4 fruit fly cellular contexts compared by ENCODE assay signal in genomic region chr3R:17557487-17557886, dm6.
A peak's percentile ranks its signal among the peaks of the same experiment; 100 is the strongest.
TF ChIP-seq lines count a peak whose summit lies in the region.

No protein-coding gene starts in this region.

- TF ChIP-seq CTCF in whole organism, embryonic (GFP tag; optimal IDR thresholded peaks at IDR 0.05; lab: Kevin White, UChicago) = no peak

TF ChIP-seq in whole organism, 6 proteins besides CTCF, POLR2A, EP300 and RAD21:
- TF ChIP-seq pan (optimal IDR thresholded peaks at IDR 0.05; lab: Kevin White, UChicago) (no peak), Dll (optimal IDR thresholded peaks at IDR 0.05; lab: Kevin White, UChicago) (peak; percentile 43)

TF ChIP-seq in whole organism, embryonic, 481 proteins besides CTCF, POLR2A, EP300 and RAD21 (continues in another document):
- no peak for TF ChIP-seq scrt (GFP tag; optimal IDR thresholded peaks at IDR 0.05; lab: Kevin White, UChicago)
- no peak for TF ChIP-seq lola (GFP tag; optimal IDR thresholded peaks at IDR 0.05; lab: Kevin White, UChicago)
- peak; percentile 60; the same call in 1 of the 2 replicates for TF ChIP-seq seq (GFP tag; IDR thresholded peaks at IDR 0.05; lab: Robert Waterston, UW)
- no peak for TF ChIP-seq dm (GFP tag; optimal IDR thresholded peaks at IDR 0.05; lab: Kevin White, UChicago)
- TF ChIP-seq Aef1 (GFP tag; IDR thresholded peaks at IDR 0.05; lab: Robert Waterston, UW) = no peak
- TF ChIP-seq Blimp-1 (GFP tag; optimal IDR thresholded peaks at IDR 0.05; lab: Kevin White, UChicago) = peak; percentile 35
- TF ChIP-seq Adf1 (GFP tag; IDR thresholded peaks at IDR 0.05; lab: Robert Waterston, UW) = no peak
- TF ChIP-seq CG32767 (GFP tag; IDR thresholded peaks at IDR 0.05; lab: Robert Waterston, UW) = no peak
- peak; percentile 35 for TF ChIP-seq abd-A (tag; optimal IDR thresholded peaks at IDR 0.05; lab: Kevin White, UChicago)
- no peak for TF ChIP-seq amos (GFP tag; IDR thresholded peaks at IDR 0.05; lab: Robert Waterston, UW; ENCODE audit: partially characterized antibody)
- no peak for TF ChIP-seq Hand (GFP tag; optimal IDR thresholded peaks at IDR 0.05; lab: Kevin White, UChicago)
- no peak for TF ChIP-seq nerfin-2 (GFP tag; IDR thresholded peaks at IDR 0.05; lab: Robert Waterston, UW; ENCODE audit: partially characterized antibody)
- TF ChIP-seq Hr3 (GFP tag; optimal IDR thresholded peaks at IDR 0.05; lab: Kevin White, UChicago) = no peak
- no peak for TF ChIP-seq luna (GFP tag; optimal IDR thresholded peaks at IDR 0.05; lab: Kevin White, UChicago)
- peak; percentile 34 for TF ChIP-seq cg (GFP tag; optimal IDR thresholded peaks at IDR 0.05; lab: Kevin White, UChicago)
- no peak for TF ChIP-seq cad (GFP tag; optimal IDR thresholded peaks at IDR 0.05; lab: Kevin White, UChicago)
- TF ChIP-seq CG33213 (GFP tag; optimal IDR thresholded peaks at IDR 0.05; lab: Kevin White, UChicago) = no peak
- TF ChIP-seq ATbp (GFP tag; optimal IDR thresholded peaks at IDR 0.05; lab: Kevin White, UChicago) = no peak
- peak; percentile 86 for TF ChIP-seq pfk (GFP tag; optimal IDR thresholded peaks at IDR 0.05; lab: Kevin White, UChicago)
- no peak for TF ChIP-seq grau (tag; optimal IDR thresholded peaks at IDR 0.05; lab: Kevin White, UChicago)
- TF ChIP-seq CG8765 (GFP tag; IDR thresholded peaks at IDR 0.05; lab: Robert Waterston, UW) = no peak
- TF ChIP-seq CG9797 (GFP tag; optimal IDR thresholded peaks at IDR 0.05; lab: Kevin White, UChicago) = no peak
- no peak for TF ChIP-seq dan (GFP tag; IDR thresholded peaks at IDR 0.05; lab: Robert Waterston, UW)
- TF ChIP-seq tll (GFP tag; optimal IDR thresholded peaks at IDR 0.05; lab: Kevin White, UChicago) = peak in 1 of 2 experiments; percentile 11
- TF ChIP-seq Nf-YC (tag; optimal IDR thresholded peaks at IDR 0.05; lab: Kevin White, UChicago) = peak; percentile 96
- TF ChIP-seq z (GFP tag; IDR thresholded peaks at IDR 0.05; lab: Robert Waterston, UW) = 0 out of 3 replicates have a peak, but pooled peaks have one; percentile 25
- no peak for TF ChIP-seq Bgb (GFP tag; IDR thresholded peaks at IDR 0.05; lab: Robert Waterston, UW; ENCODE audit: partially characterized antibody)
- no peak for TF ChIP-seq phol (tag; optimal IDR thresholded peaks at IDR 0.05; lab: Kevin White, UChicago)
- no peak for TF ChIP-seq CG34224 (GFP tag; IDR thresholded peaks at IDR 0.05; lab: Robert Waterston, UW; ENCODE audit: partially characterized antibody)

TF ChIP-seq in whole organism, prepupa, 60 proteins besides CTCF, POLR2A, EP300 and RAD21:
- TF ChIP-seq eg (GFP tag; IDR thresholded peaks at IDR 0.05; lab: Robert Waterston, UW) = 0 out of 3 replicates have a peak, but pooled peaks have one; percentile 10
- TF ChIP-seq CG3919 (GFP tag; optimal IDR thresholded peaks at IDR 0.05; lab: Kevin White, UChicago) = no peak
- TF ChIP-seq Hr39 (GFP tag; optimal IDR thresholded peaks at IDR 0.05; lab: Kevin White, UChicago) = no peak
- no peak for TF ChIP-seq OdsH (GFP tag; optimal IDR thresholded peaks at IDR 0.05; lab: Kevin White, UChicago)
- peak; percentile 48 for TF ChIP-seq Blimp-1 (GFP tag; optimal IDR thresholded peaks at IDR 0.05; lab: Kevin White, UChicago)
- no peak for TF ChIP-seq CG8319 (GFP tag; optimal IDR thresholded peaks at IDR 0.05; lab: Kevin White, UChicago)
- no peak for TF ChIP-seq Lpt (GFP tag; optimal IDR thresholded peaks at IDR 0.05; lab: Kevin White, UChicago)
- TF ChIP-seq Eip93F (GFP tag; optimal IDR thresholded peaks at IDR 0.05; lab: Kevin White, UChicago) = no peak
- no peak for TF ChIP-seq spab (GFP tag; optimal IDR thresholded peaks at IDR 0.05; lab: Kevin White, UChicago)
- TF ChIP-seq fd85E (GFP tag; optimal IDR thresholded peaks at IDR 0.05; lab: Kevin White, UChicago) = no peak

TF ChIP-seq in whole organism, pupa, 21 proteins besides CTCF, POLR2A, EP300 and RAD21:
- TF ChIP-seq fd96Ca (GFP tag; IDR thresholded peaks at IDR 0.05; lab: Robert Waterston, UW) (0 out of 3 replicates have a peak, but pooled peaks have one; percentile 20), CG10348 (GFP tag; IDR thresholded peaks at IDR 0.05; lab: Robert Waterston, UW) (no peak)
